Worm (Caenorhabditis elegans) whole organism, L3 larva: Measurements from ENCODE around the gene F53F4.2.
A peak's percentile ranks its signal among the peaks of the same experiment; 100 is the strongest.

Source experiments
- R02D3.7 ChIP-seq: fragments of 150-350 bp; optimal IDR thresholded peaks from 2 replicates; lab custom pipeline; 2014; ENCODE audit warnings: missing biosample characterization, missing genetic modification characterization
- ZK546.5 ChIP-seq: sonication (generic microtip); optimal IDR thresholded peaks from 2 replicates; lab custom pipeline; 2017; ENCODE audit warnings: missing biosample characterization, missing genetic modification characterization
- aly-2 ChIP-seq: fragments of 150-350 bp; optimal IDR thresholded peaks from 2 replicates; lab custom pipeline; 2014; ENCODE audit warnings: missing biosample characterization, missing genetic modification characterization
- ama-1 ChIP-seq: fragments of 150-350 bp; optimal IDR thresholded peaks from 2 replicates; lab custom pipeline; 2018
- ceh-16 ChIP-seq: sonication (generic microtip); optimal IDR thresholded peaks from 2 replicates; lab custom pipeline; 2017; ENCODE audit warnings: missing biosample characterization, missing genetic modification characterization
- ceh-28 ChIP-seq: fragments of 150-350 bp; optimal IDR thresholded peaks from 2 replicates; lab custom pipeline; 2014; ENCODE audit warnings: missing biosample characterization, missing genetic modification reagents, missing genetic modification characterization
- ceh-82 ChIP-seq: fragments of 150-350 bp; optimal IDR thresholded peaks from 2 replicates; lab custom pipeline; 2014; ENCODE audit warnings: missing biosample characterization, missing genetic modification characterization
- ceh-9 ChIP-seq: sonication (generic microtip); optimal IDR thresholded peaks from 2 replicates; lab custom pipeline; 2018; ENCODE audit warnings: missing biosample characterization, missing genetic modification characterization
- daf-12 ChIP-seq: fragments of 150-350 bp; optimal IDR thresholded peaks from 2 replicates; lab custom pipeline; 2014; ENCODE audit warnings: missing biosample characterization, missing genetic modification reagents, missing genetic modification characterization
- egl-27 ChIP-seq: sonication (generic microtip); optimal IDR thresholded peaks from 4 replicates; lab custom pipeline; 2017; ENCODE audit warnings: missing biosample characterization, missing genetic modification reagents, missing genetic modification characterization
- egl-5 ChIP-seq: fragments of 150-350 bp; optimal IDR thresholded peaks from 2 replicates; lab custom pipeline; 2017; ENCODE audit warnings: missing biosample characterization, missing genetic modification reagents, missing genetic modification characterization, inconsistent platforms
- elt-1 ChIP-seq: fragments of 150-350 bp; optimal IDR thresholded peaks from 2 replicates; lab custom pipeline; 2014; ENCODE audit warnings: missing biosample characterization, missing genetic modification characterization
- elt-2 ChIP-seq: sonication (generic microtip); optimal IDR thresholded peaks from 2 replicates; lab custom pipeline; 2016; ENCODE audit warnings: missing genetic modification reagents, mild to moderate bottlenecking, missing genetic modification characterization, missing compliant biosample characterization
- elt-3 ChIP-seq, 3 experiments: fragments of 150-350 bp in 1 of 3; sonication (generic microtip) in 2 of 3; optimal IDR thresholded peaks; 2 replicates in 2 of 3; 4 replicates in 1 of 3; lab custom pipeline; 2014 to 2017; ENCODE audit warnings: missing biosample characterization in 3 of 3, missing genetic modification characterization in 3 of 3
- eor-1 ChIP-seq, 2 experiments: fragments of 150-350 bp; optimal IDR thresholded peaks; 2 replicates each; lab custom pipeline; 2014 to 2018; ENCODE audit warnings: missing biosample characterization in 2 of 2, missing genetic modification characterization in 2 of 2
- fkh-10 ChIP-seq: sonication (generic microtip); optimal IDR thresholded peaks from 2 replicates; lab custom pipeline; 2017; ENCODE audit warnings: missing biosample characterization, missing genetic modification reagents, missing genetic modification characterization
- hmg-11 ChIP-seq: sonication (generic microtip); optimal IDR thresholded peaks from 2 replicates; lab custom pipeline; 2016; ENCODE audit warnings: missing genetic modification characterization, missing compliant biosample characterization
- jun-1 ChIP-seq: fragments of 150-350 bp; optimal IDR thresholded peaks from 2 replicates; lab custom pipeline; 2014; ENCODE audit warnings: missing biosample characterization, missing genetic modification reagents, missing genetic modification characterization
- lin-15B ChIP-seq: fragments of 150-350 bp; optimal IDR thresholded peaks from 2 replicates; lab custom pipeline; 2014; ENCODE audit warnings: missing biosample characterization, missing genetic modification characterization
- lin-39 ChIP-seq: fragments of 150-350 bp; optimal IDR thresholded peaks from 2 replicates; lab custom pipeline; 2018; ENCODE audit warnings: missing biosample characterization, missing genetic modification reagents, missing genetic modification characterization
- lsy-12 ChIP-seq: sonication (generic microtip); optimal IDR thresholded peaks from 2 replicates; lab custom pipeline; 2016; ENCODE audit warnings: mild to moderate bottlenecking, missing genetic modification characterization, missing compliant biosample characterization
- mdl-1 ChIP-seq: fragments of 150-350 bp; optimal IDR thresholded peaks from 2 replicates; lab custom pipeline; 2014; ENCODE audit warnings: missing biosample characterization, missing genetic modification characterization
- nfya-1 ChIP-seq: sonication (generic microtip); optimal IDR thresholded peaks from 2 replicates; lab custom pipeline; 2017; ENCODE audit warnings: missing genetic modification characterization, mild to moderate bottlenecking, missing compliant biosample characterization, antibody characterized with exemption, moderate library complexity; ENCODE audit not compliant: insufficient read depth
- nhr-11 ChIP-seq: fragments of 150-350 bp; optimal IDR thresholded peaks from 2 replicates; lab custom pipeline; 2014; ENCODE audit warnings: missing biosample characterization, missing genetic modification characterization
- nhr-12 ChIP-seq: fragments of 150-350 bp; optimal IDR thresholded peaks from 2 replicates; lab custom pipeline; 2014; ENCODE audit warnings: missing biosample characterization, missing genetic modification characterization
- nhr-23 ChIP-seq: fragments of 150-350 bp; optimal IDR thresholded peaks from 2 replicates; lab custom pipeline; 2014; ENCODE audit warnings: missing biosample characterization, missing genetic modification reagents, missing genetic modification characterization
- nhr-25 ChIP-seq: sonication (generic microtip); optimal IDR thresholded peaks from 2 replicates; lab custom pipeline; 2017; ENCODE audit warnings: missing biosample characterization, missing genetic modification characterization
- nhr-43 ChIP-seq: sonication (generic microtip); optimal IDR thresholded peaks from 2 replicates; lab custom pipeline; 2016; ENCODE audit warnings: mild to moderate bottlenecking, missing genetic modification characterization, missing compliant biosample characterization; ENCODE audit not compliant: poor library complexity, severe bottlenecking
- nhr-67 ChIP-seq: fragments of 150-350 bp; optimal IDR thresholded peaks from 2 replicates; lab custom pipeline; 2014; ENCODE audit warnings: missing biosample characterization, missing genetic modification characterization
- nhr-76 ChIP-seq: fragments of 150-350 bp; sonication (generic microtip); optimal IDR thresholded peaks from 5 replicates; lab custom pipeline; 2014; ENCODE audit warnings: missing biosample characterization, missing genetic modification characterization
- nhr-77 ChIP-seq: fragments of 150-350 bp; optimal IDR thresholded peaks from 2 replicates; lab custom pipeline; 2014; ENCODE audit warnings: missing biosample characterization, missing genetic modification characterization
- pha-4 ChIP-seq: fragments of 150-350 bp; optimal IDR thresholded peaks from 2 replicates; lab custom pipeline; 2014; ENCODE audit warnings: missing biosample characterization, missing genetic modification reagents, missing genetic modification characterization
- pqm-1 ChIP-seq: fragments of 150-350 bp; optimal IDR thresholded peaks from 2 replicates; lab custom pipeline; 2017; ENCODE audit warnings: missing biosample characterization, missing genetic modification characterization, inconsistent platforms
- sea-2 ChIP-seq: fragments of 150-350 bp; sonication (generic microtip); optimal IDR thresholded peaks from 4 replicates; lab custom pipeline; 2014; ENCODE audit warnings: missing biosample characterization, missing genetic modification reagents, missing genetic modification characterization
- skn-1 ChIP-seq: fragments of 150-350 bp; optimal IDR thresholded peaks from 2 replicates; lab custom pipeline; 2014; ENCODE audit warnings: missing biosample characterization, missing genetic modification characterization
- snpc-4 ChIP-seq: fragments of 150-350 bp; optimal IDR thresholded peaks from 2 replicates; lab custom pipeline; 2014; ENCODE audit warnings: missing biosample characterization, missing genetic modification characterization
- tbx-2 ChIP-seq: sonication (generic microtip); optimal IDR thresholded peaks from 2 replicates; lab custom pipeline; 2016; ENCODE audit warnings: mild to moderate bottlenecking, missing genetic modification characterization, missing compliant biosample characterization
- unc-62 ChIP-seq: fragments of 150-350 bp; sonication (generic microtip); optimal IDR thresholded peaks from 4 replicates; lab custom pipeline; 2014; ENCODE audit warnings: missing biosample characterization, missing genetic modification reagents, missing genetic modification characterization
- zag-1 ChIP-seq: fragments of 150-350 bp; optimal IDR thresholded peaks from 2 replicates; lab custom pipeline; 2014; ENCODE audit warnings: missing biosample characterization, missing genetic modification characterization
- ztf-11 ChIP-seq: fragments of 150-350 bp; optimal IDR thresholded peaks from 2 replicates; lab custom pipeline; 2014; ENCODE audit warnings: missing biosample characterization, missing genetic modification characterization
- ztf-4 ChIP-seq: fragments of 150-350 bp; optimal IDR thresholded peaks from 2 replicates; lab custom pipeline; 2014; ENCODE audit warnings: missing biosample characterization, missing genetic modification characterization

Gene F53F4.2

ce11 chrV:13566967-13567366 lies 22.4 kb downstream of the F53F4.2 start:
- TF ChIP-seq lsy-12 (tag; lab: Kevin White, UChicago) = peak; percentile 33
- peak; percentile 76 for TF ChIP-seq ama-1
- no peak for TF ChIP-seq ztf-11 (tag; lab: Kevin White, UChicago)
- TF ChIP-seq unc-62 (GFP tag; lab: Kevin White, UChicago) = no peak
- TF ChIP-seq nhr-43 (tag; lab: Kevin White, UChicago) = peak; percentile 55
- peak; percentile 16 for TF ChIP-seq elt-2 (tag; lab: Kevin White, UChicago)

ce11 chrV:13565781-13566180 lies 23.6 kb downstream of the F53F4.2 start, which contains the start of gene slrp-1:
slrp-1 (plus strand) TSS chrV:13565863.
- no peak for TF ChIP-seq aly-2
- peak; percentile 19 for TF ChIP-seq ama-1

ce11 chrV:13565197-13565596 lies 24.2 kb downstream of the F53F4.2 start:
- TF ChIP-seq skn-1 (tag; lab: Kevin White, UChicago) = peak; percentile 11
- TF ChIP-seq nhr-23 (tag; lab: Kevin White, UChicago) = peak; percentile 93
- no peak for TF ChIP-seq nhr-12 (tag; lab: Kevin White, UChicago)
- TF ChIP-seq unc-62 (GFP tag; lab: Kevin White, UChicago) = peak; percentile 38
- peak; percentile 90 for TF ChIP-seq nhr-76 (tag; lab: Kevin White, UChicago)
- TF ChIP-seq lin-15B (tag; lab: Kevin White, UChicago) = peak; percentile 94
- TF ChIP-seq ztf-4 = peak; percentile 0
- peak; percentile 79 for TF ChIP-seq lsy-12 (tag; lab: Kevin White, UChicago)
- no peak for TF ChIP-seq eor-1 (tag; optimal IDR thresholded peaks at IDR 0.05; lab: Kevin White, UChicago)
- TF ChIP-seq egl-5 (tag; lab: Kevin White, UChicago) = peak; percentile 57
- TF ChIP-seq nhr-11 (tag; lab: Kevin White, UChicago) = peak; percentile 30
- peak; percentile 92 for TF ChIP-seq nhr-43 (tag; lab: Kevin White, UChicago)
- peak in 1 of 3 experiments; percentile 70 for TF ChIP-seq elt-3 (tag; optimal IDR thresholded peaks at IDR 0.05; lab: Kevin White, UChicago)
- TF ChIP-seq hmg-11 (tag; lab: Kevin White, UChicago) = peak; percentile 76
- peak; percentile 88 for TF ChIP-seq snpc-4 (tag; lab: Kevin White, UChicago)
- TF ChIP-seq ceh-16 (tag; lab: Kevin White, UChicago) = no peak
- TF ChIP-seq mdl-1 = peak; percentile 39
- TF ChIP-seq pqm-1 (tag; lab: Kevin White, UChicago) = peak; percentile 92
- TF ChIP-seq sea-2 (GFP tag; lab: Kevin White, UChicago) = no peak
- peak; percentile 70 for TF ChIP-seq ama-1
- no peak for TF ChIP-seq nhr-77
- TF ChIP-seq ceh-28 (tag; lab: Kevin White, UChicago) = peak; percentile 75
- TF ChIP-seq pha-4 = peak; percentile 93
- TF ChIP-seq zag-1 (tag; lab: Kevin White, UChicago) = no peak
- peak; percentile 41 for TF ChIP-seq tbx-2 (tag; lab: Kevin White, UChicago)
- peak; percentile 28 for TF ChIP-seq egl-27 (tag; lab: Kevin White, UChicago)
- peak; percentile 95 for TF ChIP-seq nhr-25 (tag; lab: Kevin White, UChicago)
- TF ChIP-seq nfya-1 (tag; lab: Kevin White, UChicago) = peak; percentile 92
- TF ChIP-seq ztf-11 (tag; lab: Kevin White, UChicago) = no peak
- TF ChIP-seq elt-1 (tag; lab: Kevin White, UChicago) = no peak
- TF ChIP-seq elt-2 (tag; lab: Kevin White, UChicago) = peak; percentile 94
- no peak for TF ChIP-seq ZK546.5 (tag; lab: Kevin White, UChicago)
- peak; percentile 56 for TF ChIP-seq R02D3.7 (tag; lab: Kevin White, UChicago)
- TF ChIP-seq lin-39 = peak; percentile 90
- TF ChIP-seq jun-1 (tag; lab: Kevin White, UChicago) = peak; percentile 68
- TF ChIP-seq, all 47 proteins: peak for 26

ce11 chrV:13563841-13564240 lies 25.6 kb downstream of the F53F4.2 start, which contains the start of gene grl-17:
grl-17 (minus strand) TSS chrV:13563941.
- TF ChIP-seq ceh-82 (no peak), ZK546.5 (tag; lab: Kevin White, UChicago) (no peak), sea-2 (GFP tag; lab: Kevin White, UChicago) (no peak), mdl-1 (no peak), snpc-4 (tag; lab: Kevin White, UChicago) (no peak), nhr-25 (tag; lab: Kevin White, UChicago) (no peak), ama-1 (no peak), ceh-9 (tag; lab: Kevin White, UChicago) (no peak), pha-4 (no peak), lin-39 (no peak), nhr-11 (tag; lab: Kevin White, UChicago) (no peak), unc-62 (GFP tag; lab: Kevin White, UChicago) (no peak), fkh-10 (GFP tag; lab: Kevin White, UChicago) (no peak), daf-12 (tag; lab: Kevin White, UChicago) (no peak), pqm-1 (tag; lab: Kevin White, UChicago) (no peak), lsy-12 (tag; lab: Kevin White, UChicago) (no peak), elt-3 (tag; optimal IDR thresholded peaks at IDR 0.05; lab: Kevin White, UChicago) (no peak), nhr-67 (tag; lab: Kevin White, UChicago) (no peak)
